Fruit fly (Drosophila melanogaster) whole organism, embryonic: ENCODE measurements around the gene Mec2.

Source experiments
- Aef1 ChIP-seq: fragments of 200-800 bp; sonication (Bioruptor generic); IDR thresholded peaks from 3 replicates; pipeline ENCODE4 v1.3.6; 2022; ENCODE audit warnings: missing biosample characterization, missing genetic modification characterization
- Atf3 ChIP-seq: fragments of 200-800 bp; sonication (Bioruptor generic); optimal IDR thresholded peaks from 3 replicates; lab custom pipeline; 2016; ENCODE audit warnings: missing biosample characterization, missing genetic modification characterization
- Awh ChIP-seq: fragments of 200-800 bp; sonication (Bioruptor generic); IDR thresholded peaks from 2 replicates; pipeline ENCODE4, ENCODE4 v1.3.6; 2022; ENCODE audit warnings: missing biosample characterization, missing genetic modification characterization
- B-H2 ChIP-seq: fragments of 200-800 bp; sonication (Bioruptor generic); optimal IDR thresholded peaks from 2 replicates; lab custom pipeline; 2018; ENCODE audit warnings: missing biosample characterization, mild to moderate bottlenecking, missing genetic modification characterization
- Blimp-1 ChIP-seq: fragments of 200-800 bp; sonication (Bioruptor generic); optimal IDR thresholded peaks from 3 replicates; lab custom pipeline; 2018; ENCODE audit warnings: missing biosample characterization, missing genetic modification characterization, mild to moderate bottlenecking, moderate library complexity, missing genetic modification reagents
- C15 ChIP-seq: fragments of 200-800 bp; sonication (Bioruptor generic); IDR thresholded peaks from 3 replicates; pipeline ENCODE4 v1.3.6; 2022; ENCODE audit warnings: missing biosample characterization, missing genetic modification characterization
- CG10321 ChIP-seq: fragments of 200-800 bp; sonication (Bioruptor generic); IDR thresholded peaks from 2 replicates; pipeline ENCODE4 v1.3.6; 2022; ENCODE audit warnings: missing biosample characterization, missing genetic modification characterization
- CG10366 ChIP-seq: fragments of 200-800 bp; sonication (Bioruptor generic); IDR thresholded peaks from 2 replicates; pipeline ENCODE4 v1.3.6; 2022; ENCODE audit warnings: missing biosample characterization, missing genetic modification characterization
- CG10462 ChIP-seq: fragments of 200-800 bp; sonication (Bioruptor generic); optimal IDR thresholded peaks from 2 replicates; lab custom pipeline; 2016; ENCODE audit warnings: missing biosample characterization, missing genetic modification characterization
- CG11085 ChIP-seq: fragments of 200-800 bp; sonication (Bioruptor generic); IDR thresholded peaks from 2 replicates; pipeline ENCODE4 v1.3.6; 2022; ENCODE audit warnings: missing biosample characterization, missing genetic modification characterization
- CG12659 ChIP-seq: fragments of 200-800 bp; sonication (Bioruptor generic); optimal IDR thresholded peaks from 3 replicates; lab custom pipeline; 2017; ENCODE audit warnings: mild to moderate bottlenecking, missing biosample characterization, missing genetic modification reagents, missing genetic modification characterization
- CG12769 ChIP-seq: fragments of 200-800 bp; sonication (Bioruptor generic); optimal IDR thresholded peaks from 2 replicates; lab custom pipeline; 2019; ENCODE audit warnings: missing biosample characterization, mild to moderate bottlenecking, missing genetic modification characterization, moderate library complexity
- CG14710 ChIP-seq: fragments of 200-800 bp; sonication (Bioruptor generic); optimal IDR thresholded peaks from 3 replicates; lab custom pipeline; 2019; ENCODE audit warnings: missing biosample characterization, mild to moderate bottlenecking, missing genetic modification characterization, moderate library complexity
- CG14860 ChIP-seq: fragments of 200-800 bp; sonication (Bioruptor generic); IDR thresholded peaks from 3 replicates; pipeline ENCODE4 v1.3.6; 2022; ENCODE audit warnings: missing biosample characterization, missing genetic modification characterization; ENCODE audit not compliant: partially characterized antibody
- CG16813 ChIP-seq: fragments of 200-800 bp; sonication (Bioruptor generic); IDR thresholded peaks from 3 replicates; pipeline ENCODE4 v1.3.6; 2022; ENCODE audit warnings: missing biosample characterization, missing genetic modification characterization; ENCODE audit not compliant: partially characterized antibody
- CG16863 ChIP-seq: fragments of 200-800 bp; sonication (Bioruptor generic); optimal IDR thresholded peaks from 3 replicates; lab custom pipeline; 2016; ENCODE audit warnings: missing biosample characterization, missing genetic modification characterization
- CG17802 ChIP-seq: fragments of 200-800 bp; sonication (Bioruptor generic); optimal IDR thresholded peaks from 2 replicates; lab custom pipeline; 2018; ENCODE audit warnings: missing biosample characterization, mild to moderate bottlenecking, missing genetic modification characterization, moderate library complexity
- CG18619 ChIP-seq: fragments of 200-800 bp; sonication (Bioruptor generic); optimal IDR thresholded peaks from 3 replicates; lab custom pipeline; 2017; ENCODE audit warnings: missing biosample characterization, mild to moderate bottlenecking, missing genetic modification characterization
- CG3847 ChIP-seq: fragments of 200-800 bp; sonication (Bioruptor generic); IDR thresholded peaks from 2 replicates; pipeline ENCODE4 v1.3.6; 2022; ENCODE audit warnings: missing biosample characterization, missing genetic modification characterization
- CG4854 ChIP-seq: fragments of 200-800 bp; sonication (Bioruptor generic); optimal IDR thresholded peaks from 2 replicates; lab custom pipeline; 2016; ENCODE audit warnings: missing biosample characterization, missing genetic modification characterization, inconsistent platforms
- CG7357 ChIP-seq: fragments of 200-800 bp; sonication (Bioruptor generic); IDR thresholded peaks from 3 replicates; pipeline ENCODE4 v1.3.6; 2022; ENCODE audit warnings: missing biosample characterization, missing genetic modification characterization
- CG7839 ChIP-seq: fragments of 200-800 bp; sonication (Bioruptor generic); optimal IDR thresholded peaks from 3 replicates; lab custom pipeline; 2018; ENCODE audit warnings: missing biosample characterization, mild to moderate bottlenecking, missing genetic modification characterization, moderate library complexity
- CG7987 ChIP-seq: fragments of 200-800 bp; sonication (Bioruptor generic); optimal IDR thresholded peaks from 2 replicates; lab custom pipeline; 2018; ENCODE audit warnings: missing biosample characterization, mild to moderate bottlenecking, missing genetic modification characterization, moderate library complexity
- CG8924 ChIP-seq: fragments of 200-800 bp; optimal IDR thresholded peaks from 3 replicates; lab custom pipeline; 2019; ENCODE audit warnings: missing biosample characterization, mild to moderate bottlenecking, missing genetic modification characterization, moderate library complexity
- CG9876 ChIP-seq: fragments of 200-800 bp; sonication (Bioruptor generic); optimal IDR thresholded peaks from 2 replicates; lab custom pipeline; 2016; ENCODE audit warnings: missing biosample characterization, missing genetic modification characterization
- CTCF ChIP-seq: fragments of 200-800 bp; sonication (Bioruptor generic); optimal IDR thresholded peaks from 2 replicates; lab custom pipeline; 2017; ENCODE audit warnings: missing biosample characterization, mild to moderate bottlenecking, missing genetic modification characterization, moderate library complexity
- D19B ChIP-seq: fragments of 200-800 bp; sonication (Bioruptor generic); optimal IDR thresholded peaks from 2 replicates; lab custom pipeline; 2017; ENCODE audit warnings: missing biosample characterization, mild to moderate bottlenecking, missing genetic modification characterization
- Dp ChIP-seq: fragments of 200-800 bp; sonication (Bioruptor generic); optimal IDR thresholded peaks from 2 replicates; lab custom pipeline; 2018; ENCODE audit warnings: missing biosample characterization, mild to moderate bottlenecking, missing genetic modification characterization, moderate library complexity
- Elba2 ChIP-seq: fragments of 200-800 bp; sonication (Bioruptor generic); optimal IDR thresholded peaks from 3 replicates; lab custom pipeline; 2016; ENCODE audit warnings: missing biosample characterization, missing genetic modification characterization
- HmgZ ChIP-seq: fragments of 200-800 bp; sonication (Bioruptor generic); optimal IDR thresholded peaks from 2 replicates; lab custom pipeline; 2018; ENCODE audit warnings: missing biosample characterization, mild to moderate bottlenecking, missing genetic modification characterization
- Med ChIP-seq: fragments of 200-800 bp; sonication (Bioruptor generic); peaks from one replicate; lab custom pipeline; 2016; ENCODE audit warnings: missing biosample characterization, missing genetic modification characterization, mild to moderate bottlenecking, inconsistent platforms, moderate library complexity
- Nf-YB ChIP-seq: fragments of 200-800 bp; sonication (Bioruptor generic); optimal IDR thresholded peaks from 3 replicates; lab custom pipeline; 2019; ENCODE audit warnings: missing biosample characterization, mild to moderate bottlenecking, missing genetic modification characterization, moderate library complexity
- az2 ChIP-seq: fragments of 200-800 bp; sonication (Bioruptor generic); optimal IDR thresholded peaks from 3 replicates; lab custom pipeline; 2016; ENCODE audit warnings: missing biosample characterization, missing genetic modification characterization
- bab2 ChIP-seq: fragments of 200-800 bp; sonication (Bioruptor generic); optimal IDR thresholded peaks from 2 replicates; lab custom pipeline; 2016; ENCODE audit warnings: missing biosample characterization, missing genetic modification characterization
- cwo ChIP-seq: fragments of 200-800 bp; sonication (Bioruptor generic); optimal IDR thresholded peaks from 3 replicates; lab custom pipeline; 2017; ENCODE audit warnings: missing biosample characterization, missing genetic modification characterization, mild to moderate bottlenecking, moderate library complexity, missing genetic modification reagents
- dan ChIP-seq: fragments of 200-800 bp; sonication (Bioruptor generic); IDR thresholded peaks from 2 replicates; pipeline ENCODE4 v1.3.6; 2022; ENCODE audit warnings: missing biosample characterization, missing genetic modification characterization
- dysf ChIP-seq: fragments of 200-800 bp; sonication (Bioruptor generic); IDR thresholded peaks from 3 replicates; pipeline ENCODE4 v1.3.6; 2022; ENCODE audit warnings: missing biosample characterization, missing genetic modification characterization
- fru ChIP-seq: fragments of >200 bp; optimal IDR thresholded peaks from 2 replicates; lab custom pipeline; 2017
- gcm ChIP-seq: fragments of 200-800 bp; sonication (Bioruptor generic); optimal IDR thresholded peaks from 2 replicates; lab custom pipeline; 2019; ENCODE audit warnings: missing biosample characterization, mild to moderate bottlenecking, missing genetic modification characterization, moderate library complexity
- gro ChIP-seq: fragments of 200-800 bp; sonication (Bioruptor generic); optimal IDR thresholded peaks from 2 replicates; lab custom pipeline; 2016; ENCODE audit warnings: missing biosample characterization, missing genetic modification characterization
- her ChIP-seq: fragments of 200-800 bp; sonication (Bioruptor generic); optimal IDR thresholded peaks from 2 replicates; lab custom pipeline; 2016; ENCODE audit warnings: missing biosample characterization, missing genetic modification characterization
- hkb ChIP-seq, 2 experiments: fragments of 200-800 bp in 1 of 2; fragments of >200 bp in 1 of 2; sonication (Bioruptor generic) in 1 of 2; IDR thresholded peaks in 1 of 2; optimal IDR thresholded peaks in 1 of 2; 2 replicates each; pipeline versions ENCODE4 v1.3.6 to Lab custom; 2017 to 2022; ENCODE audit warnings: missing biosample characterization in 1 of 2, missing genetic modification characterization in 1 of 2
- mld ChIP-seq: fragments of 200-800 bp; sonication (Bioruptor generic); IDR thresholded peaks from 3 replicates; pipeline ENCODE4 v1.3.6; 2022; ENCODE audit warnings: missing biosample characterization, missing genetic modification characterization; ENCODE audit not compliant: partially characterized antibody
- nerfin-1 ChIP-seq: fragments of 200-800 bp; sonication (Bioruptor generic); optimal IDR thresholded peaks from 3 replicates; lab custom pipeline; 2019; ENCODE audit warnings: missing biosample characterization, mild to moderate bottlenecking, missing genetic modification characterization, moderate library complexity
- prd ChIP-seq, 3 experiments: fragments of >200 bp in 2 of 3; fragments of 200-800 bp in 1 of 3; sonication (Bioruptor generic) in 1 of 3; optimal IDR thresholded peaks in 2 of 3; IDR thresholded peaks in 1 of 3; 2 replicates in 2 of 3; 3 replicates in 1 of 3; pipeline versions ENCODE4 v1.3.6 to Lab custom; 2017 to 2022; ENCODE audit warnings: missing biosample characterization in 1 of 3, missing genetic modification characterization in 1 of 3
- schlank ChIP-seq: fragments of 200-800 bp; sonication (Bioruptor generic); optimal IDR thresholded peaks from 2 replicates; lab custom pipeline; 2018; ENCODE audit warnings: missing biosample characterization, mild to moderate bottlenecking, missing genetic modification characterization
- sqz ChIP-seq: fragments of 200-800 bp; sonication (Bioruptor generic); optimal IDR thresholded peaks from 3 replicates; lab custom pipeline; 2018; ENCODE audit warnings: missing biosample characterization, mild to moderate bottlenecking, missing genetic modification characterization
- tna ChIP-seq: fragments of 200-800 bp; sonication (Bioruptor generic); IDR thresholded peaks from 2 replicates; pipeline ENCODE4 v1.3.6; 2022; ENCODE audit warnings: missing biosample characterization, missing genetic modification characterization; ENCODE audit not compliant: partially characterized antibody
- usp ChIP-seq: fragments of >200 bp; optimal IDR thresholded peaks from 2 replicates; lab custom pipeline; 2017; ENCODE audit warnings: missing biosample characterization, missing genetic modification characterization
- z ChIP-seq: fragments of 200-800 bp; sonication (Bioruptor generic); IDR thresholded peaks from 3 replicates; pipeline ENCODE4 v1.3.6; 2022; ENCODE audit warnings: missing biosample characterization, missing genetic modification characterization

Gene Mec2

DNA sequence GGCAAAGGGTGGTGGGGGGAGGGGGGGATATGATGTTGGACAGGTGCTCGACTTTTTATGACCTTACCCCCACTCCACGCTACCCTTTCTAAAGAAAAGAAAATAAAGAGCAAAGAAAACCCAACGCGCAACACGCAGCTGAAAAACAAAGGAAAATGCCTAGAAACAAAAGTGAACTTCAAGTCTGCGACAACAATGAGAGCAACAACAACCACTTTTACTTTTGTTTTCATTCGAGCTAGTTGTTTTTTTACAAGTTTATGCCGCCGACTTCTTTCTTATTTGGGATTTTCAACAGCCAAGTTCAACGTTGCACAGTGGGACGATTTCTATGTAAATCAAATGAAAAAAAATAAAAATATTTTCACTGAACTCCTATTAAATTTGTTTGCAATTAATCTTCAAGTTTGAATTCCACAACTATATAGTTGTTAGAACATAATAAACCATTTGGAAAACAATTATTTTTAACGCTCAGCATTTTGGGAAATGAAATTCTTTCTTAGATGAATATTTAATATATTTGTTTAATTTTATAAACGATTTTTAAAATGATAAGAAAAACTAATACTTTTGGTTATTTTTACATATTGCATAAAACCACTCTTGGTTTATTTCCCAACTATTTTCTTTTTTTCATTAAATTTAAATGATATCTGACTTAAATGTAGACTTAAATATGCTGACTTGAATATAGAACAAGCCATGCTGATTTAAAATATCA, 36.9 kb downstream of the Mec2 start (continued):
- peak; percentile 91 for TF ChIP-seq Blimp-1 (GFP tag; lab: Kevin White, UChicago)
- TF ChIP-seq CG12769 (tag; lab: Kevin White, UChicago): no peak
- TF ChIP-seq Awh (GFP tag; lab: Robert Waterston, UW): no peak
- TF ChIP-seq CG9876 (GFP tag; lab: Kevin White, UChicago): no peak
- TF ChIP-seq CG10462: no peak
- TF ChIP-seq B-H2 (GFP tag; lab: Kevin White, UChicago): no peak
- TF ChIP-seq CG14860 (GFP tag; lab: Robert Waterston, UW): no peak
- TF ChIP-seq Dp (GFP tag; lab: Kevin White, UChicago): no peak
- peak; percentile 63 for TF ChIP-seq CG8924 (tag; lab: Kevin White, UChicago)
- no peak for TF ChIP-seq CG10321 (GFP tag; lab: Robert Waterston, UW)
- peak; percentile 43 for TF ChIP-seq CG14710 (tag; lab: Kevin White, UChicago)
- TF ChIP-seq CG7357 (GFP tag; lab: Robert Waterston, UW): no peak
- no peak for TF ChIP-seq CG4854 (GFP tag; lab: Kevin White, UChicago)
- no peak for TF ChIP-seq CG17802
- no peak for TF ChIP-seq CG16813
- peak; percentile 44 for TF ChIP-seq CG12659 (GFP tag; lab: Kevin White, UChicago)
- no peak for TF ChIP-seq mld (GFP tag; lab: Robert Waterston, UW)
- TF ChIP-seq CG11085 (GFP tag; lab: Robert Waterston, UW): no peak
- no peak for TF ChIP-seq D19B (GFP tag; lab: Kevin White, UChicago)
- TF ChIP-seq bab2 (GFP tag; lab: Kevin White, UChicago): no peak
- no peak for TF ChIP-seq hkb (optimal IDR thresholded peaks at IDR 0.05; lab: Kevin White, UChicago)
- TF ChIP-seq hkb (GFP tag; IDR thresholded peaks at IDR 0.05; lab: Robert Waterston, UW): no peak
- TF ChIP-seq nerfin-1 (tag; lab: Kevin White, UChicago): no peak
- TF ChIP-seq schlank (tag; lab: Kevin White, UChicago): no peak
- no peak for TF ChIP-seq her (GFP tag; lab: Kevin White, UChicago)
- TF ChIP-seq Elba2 (GFP tag; lab: Kevin White, UChicago): no peak
- TF ChIP-seq CG3847: no peak
- no peak for TF ChIP-seq z (GFP tag; lab: Robert Waterston, UW)
- TF ChIP-seq C15: no peak
- TF ChIP-seq CG7839 (tag; lab: Kevin White, UChicago): peak; percentile 51
- TF ChIP-seq CG10366 (GFP tag; lab: Robert Waterston, UW): no peak
- peak; percentile 5 for TF ChIP-seq Nf-YB (GFP tag; lab: Kevin White, UChicago)
- TF ChIP-seq CG16863 (GFP tag; lab: Kevin White, UChicago): no peak
- peak; percentile 28 for TF ChIP-seq cwo (GFP tag; lab: Kevin White, UChicago)
- no peak for TF ChIP-seq Med (GFP tag; lab: Kevin White, UChicago)
- no peak for TF ChIP-seq CG7987
- TF ChIP-seq gcm (GFP tag; lab: Kevin White, UChicago): peak; percentile 8
- TF ChIP-seq Atf3 (GFP tag; lab: Kevin White, UChicago): no peak
- TF ChIP-seq tna (GFP tag; lab: Robert Waterston, UW): no peak
- no peak for TF ChIP-seq gro (GFP tag; lab: Kevin White, UChicago)
- TF ChIP-seq prd (optimal IDR thresholded peaks at IDR 0.05; lab: Kevin White, UChicago): no peak
- TF ChIP-seq prd (GFP tag; IDR thresholded peaks at IDR 0.05; lab: Robert Waterston, UW): no peak; the same call in 2 of the 3 replicates
- TF ChIP-seq dysf (GFP tag; lab: Robert Waterston, UW): no peak
- no peak for TF ChIP-seq fru (lab: Kevin White, UChicago)
- no peak for TF ChIP-seq HmgZ (tag; lab: Kevin White, UChicago)
- no peak for TF ChIP-seq dan (GFP tag; lab: Robert Waterston, UW)
- TF ChIP-seq usp (GFP tag; lab: Kevin White, UChicago): no peak
- TF ChIP-seq CTCF (GFP tag; lab: Kevin White, UChicago): peak; percentile 3
- TF ChIP-seq Aef1: no peak
- no peak for TF ChIP-seq sqz (GFP tag; lab: Kevin White, UChicago)
- TF ChIP-seq CG18619 (GFP tag; lab: Kevin White, UChicago): peak; percentile 51
- peak; percentile 22 for TF ChIP-seq az2 (GFP tag; lab: Kevin White, UChicago)
